Fruit fly (Drosophila melanogaster) whole organism, embryonic: ENCODE measurements around the gene dpr4.
A peak's percentile ranks its signal among the peaks of the same experiment; 100 is the strongest.

ENCODE experiments used
- Atf-2 ChIP-seq: fragments of 200-800 bp; sonication (Bioruptor generic); optimal IDR thresholded peaks from 2 replicates; lab custom pipeline; 2016; ENCODE audit warnings: missing biosample characterization, missing genetic modification characterization
- CG1024 ChIP-seq: fragments of 200-800 bp; sonication (Bioruptor generic); IDR thresholded peaks from 2 replicates; pipeline ENCODE4 v1.3.6; 2022; ENCODE audit warnings: missing biosample characterization, missing genetic modification characterization
- CG11398 ChIP-seq: fragments of 200-800 bp; sonication (Bioruptor generic); optimal IDR thresholded peaks from 2 replicates; lab custom pipeline; 2016; ENCODE audit warnings: missing biosample characterization, missing genetic modification characterization
- CG12299 ChIP-seq: fragments of 200-800 bp; sonication (Bioruptor generic); optimal IDR thresholded peaks from 2 replicates; lab custom pipeline; 2018; ENCODE audit warnings: missing biosample characterization, mild to moderate bottlenecking, missing genetic modification characterization
- CG1233 ChIP-seq: fragments of 200-800 bp; sonication (Bioruptor generic); optimal IDR thresholded peaks from 4 replicates; lab custom pipeline; 2018; ENCODE audit warnings: missing biosample characterization, mild to moderate bottlenecking, missing genetic modification characterization
- CG12942 ChIP-seq: fragments of 200-800 bp; sonication (Bioruptor generic); optimal IDR thresholded peaks from 3 replicates; lab custom pipeline; 2016; ENCODE audit warnings: missing biosample characterization, missing genetic modification characterization
- CG15011 ChIP-seq: fragments of 200-800 bp; sonication (Bioruptor generic); optimal IDR thresholded peaks from 3 replicates; lab custom pipeline; 2018; ENCODE audit warnings: missing biosample characterization, mild to moderate bottlenecking, missing genetic modification characterization
- CG15269 ChIP-seq: fragments of 200-800 bp; sonication (Bioruptor generic); optimal IDR thresholded peaks from 2 replicates; lab custom pipeline; 2018; ENCODE audit warnings: missing biosample characterization, mild to moderate bottlenecking, missing genetic modification characterization, moderate library complexity
- CG17359 ChIP-seq: fragments of 200-800 bp; sonication (Bioruptor generic); optimal IDR thresholded peaks from 3 replicates; lab custom pipeline; 2018; ENCODE audit warnings: missing biosample characterization, mild to moderate bottlenecking, missing genetic modification characterization, moderate library complexity
- CG18011 ChIP-seq: fragments of 200-800 bp; sonication (Bioruptor generic); optimal IDR thresholded peaks from 2 replicates; lab custom pipeline; 2017; ENCODE audit warnings: missing biosample characterization, missing genetic modification characterization, mild to moderate bottlenecking, moderate library complexity, missing genotype
- CG18619 ChIP-seq: fragments of 200-800 bp; sonication (Bioruptor generic); optimal IDR thresholded peaks from 3 replicates; lab custom pipeline; 2017; ENCODE audit warnings: missing biosample characterization, mild to moderate bottlenecking, missing genetic modification characterization
- CG2202 ChIP-seq: fragments of 200-800 bp; sonication (Bioruptor generic); optimal IDR thresholded peaks from 2 replicates; lab custom pipeline; 2018; ENCODE audit warnings: missing biosample characterization, mild to moderate bottlenecking, missing genetic modification characterization
- CG31365 ChIP-seq: fragments of 200-800 bp; sonication (Bioruptor generic); optimal IDR thresholded peaks from 2 replicates; lab custom pipeline; 2018; ENCODE audit warnings: missing biosample characterization, mild to moderate bottlenecking, missing genetic modification characterization
- CG32532 ChIP-seq: fragments of 200-800 bp; sonication (Bioruptor generic); IDR thresholded peaks from 2 replicates; pipeline ENCODE4 v1.3.6; 2022; ENCODE audit warnings: missing biosample characterization, missing genetic modification characterization
- CG32767 ChIP-seq: fragments of 200-800 bp; sonication (Bioruptor generic); IDR thresholded peaks from 2 replicates; pipeline ENCODE4 v1.3.6; 2022; ENCODE audit warnings: missing biosample characterization, missing genetic modification characterization
- CG4424 ChIP-seq: fragments of 200-800 bp; sonication (Bioruptor generic); optimal IDR thresholded peaks from 3 replicates; lab custom pipeline; 2016; ENCODE audit warnings: missing biosample characterization, missing genetic modification characterization
- CG9437 ChIP-seq: fragments of 200-800 bp; sonication (Bioruptor generic); optimal IDR thresholded peaks from 2 replicates; lab custom pipeline; 2018; ENCODE audit warnings: missing biosample characterization, mild to moderate bottlenecking, missing genetic modification characterization
- Chrac-16 ChIP-seq: fragments of 200-800 bp; sonication (Bioruptor generic); optimal IDR thresholded peaks from 3 replicates; lab custom pipeline; 2016; ENCODE audit warnings: missing biosample characterization, missing genetic modification characterization
- D19B ChIP-seq: fragments of 200-800 bp; sonication (Bioruptor generic); optimal IDR thresholded peaks from 2 replicates; lab custom pipeline; 2017; ENCODE audit warnings: missing biosample characterization, mild to moderate bottlenecking, missing genetic modification characterization
- Drgx ChIP-seq: fragments of 200-800 bp; sonication (Bioruptor generic); IDR thresholded peaks from 2 replicates; pipeline ENCODE4 v1.3.6; 2022; ENCODE audit warnings: missing biosample characterization, missing genetic modification characterization
- Elba2 ChIP-seq: fragments of 200-800 bp; sonication (Bioruptor generic); optimal IDR thresholded peaks from 3 replicates; lab custom pipeline; 2016; ENCODE audit warnings: missing biosample characterization, missing genetic modification characterization
- Fer1 ChIP-seq: fragments of 200-800 bp; sonication (Bioruptor generic); optimal IDR thresholded peaks from 2 replicates; lab custom pipeline; 2017; ENCODE audit warnings: missing biosample characterization, mild to moderate bottlenecking, missing genetic modification characterization
- Fer3 ChIP-seq: fragments of 200-800 bp; sonication (Bioruptor generic); optimal IDR thresholded peaks from 2 replicates; lab custom pipeline; 2018; ENCODE audit warnings: missing biosample characterization, mild to moderate bottlenecking, missing genetic modification characterization, moderate library complexity
- HLH3B ChIP-seq: fragments of 200-800 bp; sonication (Bioruptor generic); IDR thresholded peaks from 2 replicates; pipeline ENCODE4 v1.3.6; 2022; ENCODE audit warnings: missing biosample characterization, missing genetic modification characterization
- HLHmδ ChIP-seq: fragments of 200-800 bp; sonication (Bioruptor generic); optimal IDR thresholded peaks from 2 replicates; lab custom pipeline; 2018; ENCODE audit warnings: missing biosample characterization, mild to moderate bottlenecking, missing genetic modification characterization, moderate library complexity
- Lim3 ChIP-seq: fragments of 200-800 bp; sonication (Bioruptor generic); IDR thresholded peaks from 2 replicates; pipeline ENCODE4 v1.3.6; 2022; ENCODE audit warnings: missing biosample characterization, missing genetic modification characterization
- NK7.1 ChIP-seq: fragments of 200-800 bp; sonication (Bioruptor generic); optimal IDR thresholded peaks from 3 replicates; lab custom pipeline; 2016; ENCODE audit warnings: missing biosample characterization, missing genetic modification characterization
- Oli ChIP-seq: fragments of 200-800 bp; sonication (Bioruptor generic); optimal IDR thresholded peaks from 2 replicates; lab custom pipeline; 2018; ENCODE audit warnings: missing biosample characterization, mild to moderate bottlenecking, missing genetic modification characterization, moderate library complexity
- Optix ChIP-seq: fragments of 200-800 bp; sonication (Bioruptor generic); IDR thresholded peaks from 3 replicates; pipeline ENCODE4 v1.3.6; 2022; ENCODE audit warnings: missing biosample characterization, missing genetic modification characterization
- Pdp1 ChIP-seq, 2 experiments: fragments of 200-800 bp; sonication (Bioruptor generic); optimal IDR thresholded peaks; 3 replicates each; lab custom pipeline; 2016; ENCODE audit warnings: missing biosample characterization in 2 of 2, missing genetic modification characterization in 2 of 2, mild to moderate bottlenecking in 1 of 2, moderate library complexity in 1 of 2
- Ssrp ChIP-seq: fragments of 200-800 bp; sonication (Bioruptor generic); optimal IDR thresholded peaks from 2 replicates; lab custom pipeline; 2018; ENCODE audit warnings: missing biosample characterization, mild to moderate bottlenecking, missing genetic modification characterization, moderate library complexity
- Vsx1 ChIP-seq: fragments of 200-800 bp; sonication (Bioruptor generic); optimal IDR thresholded peaks from 2 replicates; lab custom pipeline; 2017; ENCODE audit warnings: missing biosample characterization, mild to moderate bottlenecking, missing genetic modification characterization, missing genetic modification reagents
- ab ChIP-seq: fragments of 200-800 bp; sonication (Bioruptor generic); optimal IDR thresholded peaks from 2 replicates; lab custom pipeline; 2016; ENCODE audit warnings: missing biosample characterization, missing genetic modification characterization
- ara ChIP-seq: fragments of 200-800 bp; sonication (Bioruptor generic); IDR thresholded peaks from 2 replicates; pipeline ENCODE4 v1.3.6; 2022; ENCODE audit warnings: missing biosample characterization, missing genetic modification characterization
- ase ChIP-seq: fragments of 200-800 bp; sonication (Bioruptor generic); IDR thresholded peaks from 3 replicates; pipeline ENCODE4 v1.3.6; 2022; ENCODE audit warnings: missing biosample characterization, missing genetic modification characterization
- bcd ChIP-seq: fragments of 200-800 bp; sonication (Bioruptor generic); optimal IDR thresholded peaks from 2 replicates; lab custom pipeline; 2017; ENCODE audit warnings: missing biosample characterization, mild to moderate bottlenecking, missing genetic modification characterization
- dm ChIP-seq: fragments of 200-800 bp; sonication (Bioruptor generic); optimal IDR thresholded peaks from 3 replicates; lab custom pipeline; 2016; ENCODE audit warnings: missing biosample characterization, missing genetic modification characterization
- dpn ChIP-seq, 2 experiments: fragments of 200-800 bp; sonication (Bioruptor generic); optimal IDR thresholded peaks; 3 replicates each; lab custom pipeline; 2016; ENCODE audit warnings: missing biosample characterization in 2 of 2, missing genetic modification characterization in 2 of 2
- ewg ChIP-seq: fragments of 200-800 bp; sonication (Bioruptor generic); optimal IDR thresholded peaks from 3 replicates; lab custom pipeline; 2017; ENCODE audit warnings: mild to moderate bottlenecking, missing biosample characterization, missing genetic modification reagents, missing genetic modification characterization
- fu2 ChIP-seq: fragments of 200-800 bp; sonication (Bioruptor generic); optimal IDR thresholded peaks from 2 replicates; lab custom pipeline; 2016; ENCODE audit warnings: missing biosample characterization, missing genetic modification characterization
- gt ChIP-seq: fragments of 200-800 bp; sonication (Bioruptor generic); IDR thresholded peaks from 2 replicates; pipeline ENCODE4 v1.3.6; 2022; ENCODE audit warnings: missing biosample characterization, missing genetic modification characterization
- hb ChIP-seq: fragments of 200-800 bp; sonication (Bioruptor generic); IDR thresholded peaks from 3 replicates; pipeline ENCODE4 v1.3.6; 2022; ENCODE audit warnings: missing biosample characterization, missing genetic modification characterization; ENCODE audit not compliant: partially characterized antibody
- hbn ChIP-seq: fragments of 200-800 bp; sonication (Bioruptor generic); IDR thresholded peaks from 2 replicates; pipeline ENCODE4 v1.3.6; 2022; ENCODE audit warnings: missing biosample characterization, missing genetic modification characterization; ENCODE audit not compliant: partially characterized antibody
- klu ChIP-seq: fragments of 200-800 bp; sonication (Bioruptor generic); IDR thresholded peaks from 2 replicates; pipeline ENCODE4 v1.3.6; 2022; ENCODE audit warnings: missing biosample characterization, missing genetic modification characterization
- kni ChIP-seq: fragments of 200-800 bp; sonication (Bioruptor generic); optimal IDR thresholded peaks from 3 replicates; lab custom pipeline; 2017; ENCODE audit warnings: mild to moderate bottlenecking, missing biosample characterization, missing genetic modification reagents, missing genetic modification characterization
- maf-S ChIP-seq: fragments of 200-800 bp; sonication (Bioruptor generic); optimal IDR thresholded peaks from 2 replicates; lab custom pipeline; 2016; ENCODE audit warnings: missing biosample characterization, missing genetic modification characterization
- onecut ChIP-seq: fragments of 200-800 bp; sonication (Bioruptor generic); IDR thresholded peaks from 2 replicates; pipeline ENCODE4 v1.3.6; 2022; ENCODE audit warnings: missing biosample characterization, missing genetic modification characterization
- pho ChIP-seq: fragments of 200-800 bp; sonication (Bioruptor generic); optimal IDR thresholded peaks from 2 replicates; lab custom pipeline; 2016; ENCODE audit warnings: missing biosample characterization, missing genetic modification characterization
- sc ChIP-seq, 3 experiments: fragments of >200 bp in 2 of 3; fragments of 200-800 bp in 1 of 3; sonication (Bioruptor generic) in 1 of 3; optimal IDR thresholded peaks; 2 replicates in 2 of 3; 3 replicates in 1 of 3; lab custom pipeline; 2017; ENCODE audit warnings: mild to moderate bottlenecking in 1 of 3, missing biosample characterization in 1 of 3, missing genetic modification characterization in 1 of 3, missing genetic modification reagents in 1 of 3
- slou ChIP-seq: fragments of 200-800 bp; sonication (Bioruptor generic); optimal IDR thresholded peaks from 3 replicates; lab custom pipeline; 2016; ENCODE audit warnings: missing biosample characterization, missing genetic modification characterization
- tin ChIP-seq: fragments of 200-800 bp; sonication (Bioruptor generic); optimal IDR thresholded peaks from 3 replicates; lab custom pipeline; 2016; ENCODE audit warnings: missing biosample characterization, missing genetic modification characterization

dpr4 gene

DNA sequence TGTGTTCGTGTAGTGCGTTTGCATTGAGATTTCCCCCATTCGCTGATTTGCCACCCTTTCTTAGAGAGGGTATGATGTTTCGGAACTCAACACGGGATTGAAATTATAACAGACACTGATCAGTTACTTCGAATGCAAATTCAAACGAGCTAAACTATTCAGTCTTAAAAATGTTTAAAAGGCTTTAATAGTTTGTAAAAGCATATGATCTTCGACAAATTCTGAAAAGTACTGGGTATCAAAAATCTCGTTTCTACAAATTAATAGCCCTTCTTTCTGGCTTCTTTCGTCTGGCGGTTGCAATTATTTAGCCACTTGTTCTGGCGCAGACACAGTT is 39.5 kb upstream of the dpr4 start (continued):
- TF ChIP-seq Elba2 (GFP tag; lab: Kevin White, UChicago) (no peak), bcd (GFP tag; lab: Kevin White, UChicago) (peak; percentile 51), ase (GFP tag; lab: Robert Waterston, UW) (peak; percentile 63; the same call in 1 of the 3 replicates), CG4424 (GFP tag; lab: Kevin White, UChicago) (peak; percentile 39), ab (GFP tag; lab: Kevin White, UChicago) (no peak), CG12942 (GFP tag; lab: Kevin White, UChicago) (peak; percentile 72), CG1233 (GFP tag; lab: Kevin White, UChicago) (peak; percentile 67), D19B (GFP tag; lab: Kevin White, UChicago) (peak; percentile 84), hbn (GFP tag; lab: Robert Waterston, UW) (no peak), tin (GFP tag; lab: Kevin White, UChicago) (peak; percentile 29), CG1024 (peak; percentile 71), klu (GFP tag; lab: Robert Waterston, UW) (no peak), Fer1 (GFP tag; lab: Kevin White, UChicago) (peak; percentile 45), dpn (GFP tag; optimal IDR thresholded peaks at IDR 0.05; lab: Kevin White, UChicago) (peak; percentile 68 to 77), CG15269 (no peak), Vsx1 (GFP tag; lab: Kevin White, UChicago) (no peak), CG12299 (no peak), Atf-2 (GFP tag; lab: Kevin White, UChicago) (peak; percentile 43), Ssrp (tag; lab: Kevin White, UChicago) (peak; percentile 60), CG18011 (GFP tag; lab: Kevin White, UChicago) (peak; percentile 12), NK7.1 (peak; percentile 38), pho (peak; percentile 20), ewg (GFP tag; lab: Kevin White, UChicago) (peak; percentile 56), fu2 (GFP tag; lab: Kevin White, UChicago) (peak; percentile 9), gt (peak; percentile 41; the same call in 1 of the 2 replicates), ara (peak; percentile 54; the same call in 1 of the 2 replicates), CG9437 (GFP tag; lab: Kevin White, UChicago) (peak; percentile 57), CG2202 (tag; lab: Kevin White, UChicago) (no peak), Chrac-16 (GFP tag; lab: Kevin White, UChicago) (peak; percentile 32), CG15011 (GFP tag; lab: Kevin White, UChicago) (no peak), kni (GFP tag; lab: Kevin White, UChicago) (no peak), Drgx (GFP tag; lab: Robert Waterston, UW) (peak; percentile 95), CG32532 (GFP tag; lab: Robert Waterston, UW) (peak; percentile 62), CG11398 (GFP tag; lab: Kevin White, UChicago) (peak; percentile 43), Lim3 (GFP tag; lab: Robert Waterston, UW) (no peak), HLHmδ (GFP tag; lab: Kevin White, UChicago) (no peak), slou (GFP tag; lab: Kevin White, UChicago) (no peak), CG31365 (tag; lab: Kevin White, UChicago) (peak; percentile 14), sc (optimal IDR thresholded peaks at IDR 0.05; lab: Kevin White, UChicago) (no peak), sc (GFP tag; optimal IDR thresholded peaks at IDR 0.05; lab: Kevin White, UChicago) (peak; percentile 45), Fer3 (tag; lab: Kevin White, UChicago) (peak; percentile 60), hb (GFP tag; lab: Robert Waterston, UW) (no peak), CG32767 (peak; percentile 58; the same call in 1 of the 2 replicates), Optix (GFP tag; lab: Robert Waterston, UW) (peak; percentile 79), Pdp1 (GFP tag; optimal IDR thresholded peaks at IDR 0.05; lab: Kevin White, UChicago) (peak; percentile 44 to 58), Oli (tag; lab: Kevin White, UChicago) (peak; percentile 77), CG17359 (tag; lab: Kevin White, UChicago) (peak; percentile 85), onecut (peak; percentile 56), HLH3B (GFP tag; lab: Robert Waterston, UW) (peak; percentile 75), maf-S (GFP tag; lab: Kevin White, UChicago) (peak; percentile 53), dm (GFP tag; lab: Kevin White, UChicago) (no peak), CG18619 (GFP tag; lab: Kevin White, UChicago) (no peak)
